Fruit fly (Drosophila melanogaster) whole organism, embryonic: Measurements from ENCODE around the gene Fancl.

Experiments used
- B-H1 ChIP-seq: fragments of 200-800 bp; sonication (Bioruptor generic); IDR thresholded peaks from 3 replicates; pipeline ENCODE4 v1.3.6; 2022; ENCODE audit warnings: missing biosample characterization, missing genetic modification characterization
- BtbVII ChIP-seq: fragments of 200-800 bp; sonication (Bioruptor generic); optimal IDR thresholded peaks from 3 replicates; lab custom pipeline; 2017; ENCODE audit warnings: missing biosample characterization, mild to moderate bottlenecking, missing genetic modification characterization
- CG10366 ChIP-seq: fragments of 200-800 bp; sonication (Bioruptor generic); IDR thresholded peaks from 2 replicates; pipeline ENCODE4 v1.3.6; 2022; ENCODE audit warnings: missing biosample characterization, missing genetic modification characterization
- CG11504 ChIP-seq: fragments of 200-800 bp; sonication (Bioruptor generic); optimal IDR thresholded peaks from 3 replicates; lab custom pipeline; 2019; ENCODE audit warnings: missing biosample characterization, mild to moderate bottlenecking, missing genetic modification characterization, moderate library complexity
- CG13296 ChIP-seq: fragments of 200-800 bp; sonication (Bioruptor generic); optimal IDR thresholded peaks from 3 replicates; lab custom pipeline; 2018; ENCODE audit warnings: missing biosample characterization, mild to moderate bottlenecking, missing genetic modification characterization
- CG13894 ChIP-seq: fragments of 200-800 bp; sonication (Bioruptor generic); optimal IDR thresholded peaks from 3 replicates; lab custom pipeline; 2018; ENCODE audit warnings: missing biosample characterization, mild to moderate bottlenecking, missing genetic modification characterization, moderate library complexity
- CG14710 ChIP-seq: fragments of 200-800 bp; sonication (Bioruptor generic); optimal IDR thresholded peaks from 3 replicates; lab custom pipeline; 2019; ENCODE audit warnings: missing biosample characterization, mild to moderate bottlenecking, missing genetic modification characterization, moderate library complexity
- CG15601 ChIP-seq: fragments of 200-800 bp; sonication (Bioruptor generic); optimal IDR thresholded peaks from 3 replicates; lab custom pipeline; 2019; ENCODE audit warnings: missing biosample characterization, mild to moderate bottlenecking, missing genetic modification characterization, moderate library complexity
- CG17361 ChIP-seq: fragments of 200-800 bp; sonication (Bioruptor generic); IDR thresholded peaks from 3 replicates; pipeline ENCODE4 v1.3.6; 2022; ENCODE audit warnings: missing biosample characterization, missing genetic modification characterization
- CG18619 ChIP-seq: fragments of 200-800 bp; sonication (Bioruptor generic); optimal IDR thresholded peaks from 3 replicates; lab custom pipeline; 2017; ENCODE audit warnings: missing biosample characterization, mild to moderate bottlenecking, missing genetic modification characterization
- CG18764 ChIP-seq: fragments of 200-800 bp; sonication (Bioruptor generic); optimal IDR thresholded peaks from 3 replicates; lab custom pipeline; 2016; ENCODE audit warnings: missing biosample characterization, missing genetic modification characterization
- CG2199 ChIP-seq: fragments of 200-800 bp; sonication (Bioruptor generic); IDR thresholded peaks from 3 replicates; pipeline ENCODE4 v1.3.6; 2022; ENCODE audit warnings: missing biosample characterization, missing genetic modification characterization
- CG5953 ChIP-seq: fragments of 200-800 bp; sonication (Bioruptor generic); IDR thresholded peaks from 2 replicates; pipeline ENCODE4 v1.3.6; 2022; ENCODE audit warnings: missing biosample characterization, missing genetic modification characterization
- CG6272 ChIP-seq: fragments of 200-800 bp; sonication (Bioruptor generic); IDR thresholded peaks from 2 replicates; pipeline ENCODE4 v1.3.6; 2022; ENCODE audit warnings: missing biosample characterization, missing genetic modification characterization
- CG8359 ChIP-seq: fragments of 200-800 bp; sonication (Bioruptor generic); optimal IDR thresholded peaks from 2 replicates; lab custom pipeline; 2017; ENCODE audit warnings: missing biosample characterization, mild to moderate bottlenecking, missing genetic modification characterization, borderline replicate concordance
- CG8765 ChIP-seq: fragments of 200-800 bp; sonication (Bioruptor generic); IDR thresholded peaks from 2 replicates; pipeline ENCODE4 v1.3.6; 2022; ENCODE audit warnings: missing biosample characterization, missing genetic modification characterization
- CrebB ChIP-seq: fragments of 200-800 bp; sonication (Bioruptor generic); optimal IDR thresholded peaks from 3 replicates; lab custom pipeline; 2018; ENCODE audit warnings: missing biosample characterization, mild to moderate bottlenecking, missing genetic modification characterization
- Dip3 ChIP-seq: fragments of 200-800 bp; sonication (Bioruptor generic); optimal IDR thresholded peaks from 3 replicates; lab custom pipeline; 2016; ENCODE audit warnings: missing biosample characterization, missing genetic modification characterization
- Hr78 ChIP-seq, 2 experiments: fragments of 200-800 bp in 1 of 2; fragments of >200 bp in 1 of 2; sonication (Bioruptor generic) in 1 of 2; optimal IDR thresholded peaks; 2 replicates each; lab custom pipeline; 2017 to 2019; ENCODE audit warnings: missing biosample characterization in 2 of 2, missing genetic modification characterization in 2 of 2, mild to moderate bottlenecking in 1 of 2, moderate library complexity in 1 of 2
- MESR4 ChIP-seq: fragments of 200-800 bp; sonication (Bioruptor generic); optimal IDR thresholded peaks from 2 replicates; lab custom pipeline; 2018; ENCODE audit warnings: missing biosample characterization, mild to moderate bottlenecking, missing genetic modification characterization, moderate library complexity
- MTF-1 ChIP-seq: fragments of 200-800 bp; sonication (Bioruptor generic); optimal IDR thresholded peaks from 2 replicates; lab custom pipeline; 2018; ENCODE audit warnings: missing biosample characterization, mild to moderate bottlenecking, missing genetic modification characterization, borderline replicate concordance
- Mad ChIP-seq: fragments of 200-800 bp; sonication (Bioruptor generic); optimal IDR thresholded peaks from 2 replicates; lab custom pipeline; 2016; ENCODE audit warnings: missing biosample characterization, missing genetic modification characterization
- Rx ChIP-seq: fragments of 200-800 bp; sonication (Bioruptor generic); IDR thresholded peaks from 2 replicates; pipeline ENCODE4 v1.3.6; 2022; ENCODE audit warnings: missing biosample characterization, missing genetic modification characterization
- Sry-δ ChIP-seq: fragments of 200-800 bp; sonication (Bioruptor generic); optimal IDR thresholded peaks from 2 replicates; lab custom pipeline; 2016; ENCODE audit warnings: missing biosample characterization, missing genetic modification characterization
- br ChIP-seq: fragments of >200 bp; optimal IDR thresholded peaks from 2 replicates; lab custom pipeline; 2017
- bsh ChIP-seq, 2 experiments: fragments of 200-800 bp; sonication (Bioruptor generic); optimal IDR thresholded peaks; 2 replicates each; lab custom pipeline; 2017 to 2018; ENCODE audit warnings: mild to moderate bottlenecking in 2 of 2, missing biosample characterization in 2 of 2, missing genetic modification characterization in 2 of 2, moderate library complexity in 1 of 2
- btn ChIP-seq: fragments of 200-800 bp; sonication (Bioruptor generic); optimal IDR thresholded peaks from 2 replicates; lab custom pipeline; 2016; ENCODE audit warnings: missing biosample characterization, missing genetic modification characterization
- dmrt99B ChIP-seq: fragments of 200-800 bp; sonication (Bioruptor generic); optimal IDR thresholded peaks from 2 replicates; lab custom pipeline; 2018; ENCODE audit warnings: missing biosample characterization, mild to moderate bottlenecking, missing genetic modification characterization, moderate library complexity
- esg ChIP-seq: fragments of 200-800 bp; sonication (Bioruptor generic); conservative IDR thresholded peaks from 2 replicates; pipeline ENCODE4 v1.3.6; 2022; ENCODE audit warnings: missing biosample characterization, missing genetic modification characterization
- eve ChIP-seq, 2 experiments: fragments of >200 bp; optimal IDR thresholded peaks; 2 replicates each; lab custom pipeline; 2017; ENCODE audit warnings: missing biosample characterization in 2 of 2, missing genetic modification characterization in 2 of 2
- exex ChIP-seq: fragments of 200-800 bp; sonication (Bioruptor generic); optimal IDR thresholded peaks from 4 replicates; lab custom pipeline; 2018; ENCODE audit warnings: missing biosample characterization, mild to moderate bottlenecking, missing genetic modification characterization, moderate library complexity
- fru ChIP-seq: fragments of >200 bp; optimal IDR thresholded peaks from 2 replicates; lab custom pipeline; 2017
- fu2 ChIP-seq: fragments of 200-800 bp; sonication (Bioruptor generic); optimal IDR thresholded peaks from 2 replicates; lab custom pipeline; 2016; ENCODE audit warnings: missing biosample characterization, missing genetic modification characterization
- gce ChIP-seq: fragments of 200-800 bp; sonication (Bioruptor generic); IDR thresholded peaks from 3 replicates; pipeline ENCODE4 v1.3.6; 2022; ENCODE audit warnings: missing biosample characterization, missing genetic modification characterization
- gro ChIP-seq: fragments of 200-800 bp; sonication (Bioruptor generic); optimal IDR thresholded peaks from 2 replicates; lab custom pipeline; 2016; ENCODE audit warnings: missing biosample characterization, missing genetic modification characterization
- gsb-n ChIP-seq: fragments of 200-800 bp; sonication (Bioruptor generic); optimal IDR thresholded peaks from 3 replicates; lab custom pipeline; 2018; ENCODE audit warnings: missing biosample characterization, mild to moderate bottlenecking, missing genetic modification characterization
- hb ChIP-seq: fragments of 200-800 bp; sonication (Bioruptor generic); IDR thresholded peaks from 3 replicates; pipeline ENCODE4 v1.3.6; 2022; ENCODE audit warnings: missing biosample characterization, missing genetic modification characterization; ENCODE audit not compliant: partially characterized antibody
- inv ChIP-seq: fragments of 200-800 bp; sonication (Bioruptor generic); IDR thresholded peaks from 2 replicates; pipeline ENCODE4 v1.3.6; 2022; ENCODE audit warnings: missing biosample characterization, missing genetic modification characterization; ENCODE audit not compliant: partially characterized antibody
- jumu ChIP-seq: fragments of 200-800 bp; sonication (Bioruptor generic); optimal IDR thresholded peaks from 3 replicates; lab custom pipeline; 2016; ENCODE audit warnings: missing biosample characterization, missing genetic modification characterization
- ken ChIP-seq: fragments of 200-800 bp; sonication (Bioruptor generic); IDR thresholded peaks from 3 replicates; pipeline ENCODE4 v1.3.6; 2022; ENCODE audit warnings: missing biosample characterization, missing genetic modification characterization
- nau ChIP-seq: fragments of 200-800 bp; sonication (Bioruptor generic); optimal IDR thresholded peaks from 3 replicates; lab custom pipeline; 2017; ENCODE audit warnings: missing biosample characterization, mild to moderate bottlenecking, missing genetic modification characterization, missing genetic modification reagents
- peb ChIP-seq: fragments of 200-800 bp; sonication (Bioruptor generic); IDR thresholded peaks from 2 replicates; pipeline ENCODE4 v1.3.6; 2022; ENCODE audit warnings: missing biosample characterization, missing genetic modification characterization
- phol ChIP-seq: fragments of 200-800 bp; sonication (Bioruptor generic); optimal IDR thresholded peaks from 3 replicates; lab custom pipeline; 2018; ENCODE audit warnings: missing biosample characterization, mild to moderate bottlenecking, missing genetic modification characterization, moderate library complexity
- pros ChIP-seq: fragments of 200-800 bp; sonication (Bioruptor generic); optimal IDR thresholded peaks from 3 replicates; lab custom pipeline; 2019; ENCODE audit warnings: missing biosample characterization, mild to moderate bottlenecking, missing genetic modification characterization, moderate library complexity
- run ChIP-seq: fragments of 200-800 bp; sonication (Bioruptor generic); optimal IDR thresholded peaks from 3 replicates; lab custom pipeline; 2018; ENCODE audit warnings: missing biosample characterization, mild to moderate bottlenecking, missing genetic modification characterization
- sc ChIP-seq, 3 experiments: fragments of >200 bp in 2 of 3; fragments of 200-800 bp in 1 of 3; sonication (Bioruptor generic) in 1 of 3; optimal IDR thresholded peaks; 2 replicates in 2 of 3; 3 replicates in 1 of 3; lab custom pipeline; 2017; ENCODE audit warnings: mild to moderate bottlenecking in 1 of 3, missing biosample characterization in 1 of 3, missing genetic modification characterization in 1 of 3, missing genetic modification reagents in 1 of 3
- shn ChIP-seq: fragments of 200-800 bp; sonication (Bioruptor generic); optimal IDR thresholded peaks from 3 replicates; lab custom pipeline; 2016; ENCODE audit warnings: missing biosample characterization, missing genetic modification characterization
- wor ChIP-seq: fragments of 200-800 bp; sonication (Bioruptor generic); IDR thresholded peaks from 2 replicates; pipeline ENCODE4 v1.3.6; 2022; ENCODE audit warnings: missing biosample characterization, missing genetic modification characterization
- zfh1 ChIP-seq: fragments of 200-800 bp; sonication (Bioruptor generic); IDR thresholded peaks from 3 replicates; pipeline ENCODE4 v1.3.6; 2022; ENCODE audit warnings: missing biosample characterization, missing genetic modification characterization

Gene Fancl

dm6 chr3R:10087206-10087927, 34.7 kb upstream of the Fancl start (continued):
- TF ChIP-seq nau (GFP tag; lab: Kevin White, UChicago) (peak; percentile 45), Mad (GFP tag; lab: Kevin White, UChicago) (peak; percentile 56), shn (peak; percentile 31), exex (peak; percentile 5), CG18764 (GFP tag; lab: Kevin White, UChicago) (peak; percentile 40), gsb-n (tag; lab: Kevin White, UChicago) (no peak), zfh1 (peak; percentile 66; the same call in 2 of the 3 replicates), Rx (GFP tag; lab: Robert Waterston, UW) (peak; percentile 54), CG14710 (tag; lab: Kevin White, UChicago) (peak; percentile 7), MESR4 (GFP tag; lab: Kevin White, UChicago) (no peak), wor (0 out of 2 replicates have a peak, but pooled peaks have one; percentile 25), btn (GFP tag; lab: Kevin White, UChicago) (peak; percentile 21), br (lab: Kevin White, UChicago) (no peak), sc (optimal IDR thresholded peaks at IDR 0.05; lab: Kevin White, UChicago) (no peak), sc (GFP tag; optimal IDR thresholded peaks at IDR 0.05; lab: Kevin White, UChicago) (no peak), inv (GFP tag; lab: Robert Waterston, UW) (no peak), run (tag; lab: Kevin White, UChicago) (no peak), eve (GFP tag; optimal IDR thresholded peaks at IDR 0.05; lab: Kevin White, UChicago) (peak in 1 of 2 experiments; percentile 86), CG6272 (GFP tag; lab: Robert Waterston, UW) (0 out of 2 replicates have a peak, but pooled peaks have one; percentile 33), CG15601 (tag; lab: Kevin White, UChicago) (no peak), CG13894 (tag; lab: Kevin White, UChicago) (no peak), CG5953 (GFP tag; lab: Robert Waterston, UW) (peak; percentile 61; the same call in 1 of the 2 replicates), bsh (GFP tag; optimal IDR thresholded peaks at IDR 0.05; lab: Kevin White, UChicago) (peak; percentile 59 to 78), gro (GFP tag; lab: Kevin White, UChicago) (peak; percentile 80), fu2 (GFP tag; lab: Kevin White, UChicago) (peak; percentile 59), B-H1 (GFP tag; lab: Robert Waterston, UW) (no peak), CrebB (tag; lab: Kevin White, UChicago) (no peak), ken (GFP tag; lab: Robert Waterston, UW) (peak; percentile 65; the same call in 2 of the 3 replicates), MTF-1 (no peak), CG2199 (GFP tag; lab: Robert Waterston, UW) (0 out of 3 replicates have a peak, but pooled peaks have one; percentile 33)

dm6 chr3R:10086683-10087082, 34.0 kb upstream of the Fancl start:
- TF ChIP-seq CrebB (tag; lab: Kevin White, UChicago): no peak
- TF ChIP-seq CG5953 (GFP tag; lab: Robert Waterston, UW): peak; percentile 27; the same call in 1 of the 2 replicates
- no peak for TF ChIP-seq BtbVII
- peak; percentile 35 for TF ChIP-seq dmrt99B (tag; lab: Kevin White, UChicago)
- TF ChIP-seq jumu: no peak
- no peak for TF ChIP-seq CG8765 (GFP tag; lab: Robert Waterston, UW)
- no peak for TF ChIP-seq hb (GFP tag; lab: Robert Waterston, UW)
- TF ChIP-seq CG18619 (GFP tag; lab: Kevin White, UChicago): no peak
- peak; percentile 11 for TF ChIP-seq phol (tag; lab: Kevin White, UChicago)
- no peak for TF ChIP-seq CG13296
- TF ChIP-seq gce (GFP tag; lab: Robert Waterston, UW): no peak
- TF ChIP-seq CG11504: peak; percentile 22
- TF ChIP-seq CG8359 (GFP tag; lab: Kevin White, UChicago): no peak
- TF ChIP-seq Hr78 (GFP tag; optimal IDR thresholded peaks at IDR 0.05; lab: Kevin White, UChicago): no peak
- no peak for TF ChIP-seq peb (GFP tag; lab: Robert Waterston, UW)
- TF ChIP-seq Dip3 (GFP tag; lab: Kevin White, UChicago): no peak
- no peak for TF ChIP-seq Sry-δ (GFP tag; lab: Kevin White, UChicago)
- TF ChIP-seq CG17361: peak; percentile 49; the same call in 2 of the 3 replicates
- no peak for TF ChIP-seq pros (GFP tag; lab: Kevin White, UChicago)
- no peak for TF ChIP-seq esg (GFP tag; lab: Robert Waterston, UW)
- TF ChIP-seq CG10366 (GFP tag; lab: Robert Waterston, UW): no peak
- TF ChIP-seq fru: no peak
